Worm (Caenorhabditis elegans) whole organism, L1 larva: ENCODE results near the gene sshk-1.

Experiments
- aha-1 ChIP-seq: fragments of 150-350 bp; optimal IDR thresholded peaks from 2 replicates; lab custom pipeline; 2014; ENCODE audit warnings: missing biosample characterization, missing genetic modification characterization
- jun-1 ChIP-seq: fragments of 150-350 bp; optimal IDR thresholded peaks from 2 replicates; lab custom pipeline; 2014; ENCODE audit warnings: missing biosample characterization, missing genetic modification reagents, missing genetic modification characterization
- pqm-1 ChIP-seq: sonication (generic microtip); optimal IDR thresholded peaks from 3 replicates; lab custom pipeline; 2017; ENCODE audit warnings: missing biosample characterization, missing genetic modification characterization
- zag-1 ChIP-seq: fragments of 150-350 bp; optimal IDR thresholded peaks from 2 replicates; lab custom pipeline; 2014; ENCODE audit warnings: missing biosample characterization, missing genetic modification characterization

DNA sequence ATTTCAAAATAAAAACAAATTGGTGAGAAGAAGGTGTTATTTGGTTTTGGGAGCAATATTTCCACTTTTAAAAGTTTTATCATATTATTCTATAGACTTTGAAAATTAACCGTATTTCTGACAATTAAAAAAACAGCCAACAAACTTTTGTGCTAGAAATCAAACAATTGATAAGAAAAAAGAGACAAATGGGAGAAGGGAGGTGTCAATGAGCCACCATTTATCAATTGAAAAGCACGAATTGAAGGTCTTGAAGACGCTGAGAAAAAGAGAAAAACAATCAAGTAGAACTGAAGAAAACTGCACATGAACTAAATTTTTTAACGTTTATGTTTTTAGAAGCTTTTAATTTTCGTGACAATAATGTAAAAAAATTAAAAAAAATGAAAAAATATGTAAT, 45.1 kb upstream of the sshk-1 start:
- no peak for TF ChIP-seq jun-1 (tag; lab: Kevin White, UChicago)
- TF ChIP-seq zag-1 (tag; lab: Kevin White, UChicago): no peak
- TF ChIP-seq pqm-1 (tag; lab: Kevin White, UChicago): no peak
- TF ChIP-seq aha-1 (tag; lab: Kevin White, UChicago): no peak
